Fruit fly (Drosophila melanogaster): Measurements from ENCODE around the gene Sr-CIV.

DNA sequence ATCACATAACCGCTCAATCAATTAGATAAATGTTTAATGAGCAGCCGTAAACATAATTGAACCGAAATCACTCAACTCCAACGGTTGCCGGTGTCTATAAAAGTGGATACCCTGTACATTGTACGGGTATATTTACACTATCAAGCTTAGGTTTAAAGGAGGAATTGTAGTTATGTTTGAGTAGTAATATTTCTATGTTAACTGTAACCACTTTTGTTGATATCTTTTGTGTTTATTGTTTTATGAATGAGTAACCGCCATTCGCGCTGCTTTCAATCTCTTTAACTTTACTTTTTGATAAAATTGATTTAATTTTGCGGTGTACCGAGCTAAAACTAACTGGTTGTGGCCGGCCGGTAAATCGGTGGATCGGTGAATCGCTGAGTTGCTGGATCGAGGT, 41.8 kb downstream of the Sr-CIV start:
- no peak for TF ChIP-seq CTCF (optimal IDR thresholded peaks at IDR 0.05)
- no peak for TF ChIP-seq CG8478 (optimal IDR thresholded peaks at IDR 0.05)
